Fruit fly (Drosophila melanogaster) whole organism, prepupa: ENCODE measurements around the gene ttm50.
A peak's percentile ranks its signal among the peaks of the same experiment; 100 is the strongest.

Experiments used
- CG10669 ChIP-seq: fragments of 200-800 bp; sonication (Bioruptor generic); optimal IDR thresholded peaks from 3 replicates; lab custom pipeline; 2018; ENCODE audit warnings: missing biosample characterization, mild to moderate bottlenecking, missing genetic modification characterization, moderate library complexity
- CG11294 ChIP-seq: fragments of 200-800 bp; sonication (Bioruptor generic); IDR thresholded peaks from 2 replicates; pipeline ENCODE4 v1.3.6; 2022; ENCODE audit warnings: missing biosample characterization, missing genetic modification characterization
- CG11762 ChIP-seq: fragments of 200-800 bp; sonication (Bioruptor generic); optimal IDR thresholded peaks from 3 replicates; lab custom pipeline; 2016; ENCODE audit warnings: missing biosample characterization, missing genetic modification characterization; ENCODE audit not compliant: insufficient read depth
- CG15336 ChIP-seq: fragments of 200-800 bp; sonication (Bioruptor generic); IDR thresholded peaks from 2 replicates; pipeline ENCODE4 v1.3.6; 2022; ENCODE audit warnings: missing biosample characterization, missing genetic modification characterization
- CG31627 ChIP-seq: fragments of 200-800 bp; sonication (Bioruptor generic); optimal IDR thresholded peaks from 3 replicates; lab custom pipeline; 2016; ENCODE audit warnings: missing biosample characterization, missing genetic modification characterization
- CG34406 ChIP-seq: fragments of 200-800 bp; sonication (Bioruptor generic); optimal IDR thresholded peaks from 3 replicates; lab custom pipeline; 2016; ENCODE audit warnings: missing biosample characterization, missing genetic modification characterization
- CG3919 ChIP-seq: fragments of 200-800 bp; sonication (Bioruptor generic); optimal IDR thresholded peaks from 3 replicates; lab custom pipeline; 2016; ENCODE audit warnings: missing biosample characterization, missing genetic modification characterization
- CG6163 ChIP-seq: fragments of 200-800 bp; sonication (Bioruptor generic); IDR thresholded peaks from 3 replicates; pipeline ENCODE4 v1.3.6; 2022; ENCODE audit warnings: missing biosample characterization, missing genetic modification characterization
- CG6792 ChIP-seq: fragments of 200-800 bp; sonication (Bioruptor generic); optimal IDR thresholded peaks from 3 replicates; lab custom pipeline; 2016; ENCODE audit warnings: missing biosample characterization, missing genetic modification characterization
- CG6854 ChIP-seq: fragments of 200-800 bp; sonication (Bioruptor generic); optimal IDR thresholded peaks from 2 replicates; lab custom pipeline; 2017; ENCODE audit warnings: missing biosample characterization, mild to moderate bottlenecking, missing genetic modification characterization
- CG7368 ChIP-seq: fragments of 200-800 bp; sonication (Bioruptor generic); optimal IDR thresholded peaks from 3 replicates; lab custom pipeline; 2016; ENCODE audit warnings: missing biosample characterization, missing genetic modification characterization
- CG8119 ChIP-seq: fragments of 200-800 bp; sonication (Bioruptor generic); IDR thresholded peaks from 3 replicates; pipeline ENCODE4 v1.3.6; 2022; ENCODE audit warnings: missing biosample characterization, missing genetic modification characterization
- CG9139 ChIP-seq: fragments of 200-800 bp; sonication (Bioruptor generic); optimal IDR thresholded peaks from 3 replicates; lab custom pipeline; 2017; ENCODE audit warnings: missing biosample characterization, mild to moderate bottlenecking, missing genetic modification characterization
- Eip78C ChIP-seq: fragments of 200-800 bp; sonication (Bioruptor generic); peaks from one replicate; lab custom pipeline; 2016; ENCODE audit warnings: missing biosample characterization, missing genetic modification characterization
- Ets21C ChIP-seq: fragments of 200-800 bp; sonication (Bioruptor generic); optimal IDR thresholded peaks from 3 replicates; lab custom pipeline; 2016; ENCODE audit warnings: missing biosample characterization, missing genetic modification characterization
- Ets96B ChIP-seq: fragments of 200-800 bp; optimal IDR thresholded peaks from 2 replicates; lab custom pipeline; 2019; ENCODE audit warnings: missing biosample characterization, mild to moderate bottlenecking, missing genetic modification characterization, moderate library complexity
- Gug ChIP-seq: fragments of 200-800 bp; sonication (Bioruptor generic); IDR thresholded peaks from 2 replicates; pipeline ENCODE4 v1.3.6; 2022; ENCODE audit warnings: missing biosample characterization, missing genetic modification characterization
- Hr39 ChIP-seq: fragments of 200-800 bp; sonication (Bioruptor generic); optimal IDR thresholded peaks from 2 replicates; lab custom pipeline; 2016; ENCODE audit warnings: missing biosample characterization, missing genetic modification characterization
- OdsH ChIP-seq: fragments of 200-800 bp; sonication (Bioruptor generic); optimal IDR thresholded peaks from 3 replicates; lab custom pipeline; 2016; ENCODE audit warnings: missing biosample characterization, missing genetic modification characterization
- Sox14 ChIP-seq: fragments of 200-800 bp; sonication (Bioruptor generic); optimal IDR thresholded peaks from 3 replicates; lab custom pipeline; 2016; ENCODE audit warnings: missing biosample characterization, missing genetic modification characterization
- achi ChIP-seq: fragments of 200-800 bp; sonication (Bioruptor generic); optimal IDR thresholded peaks from 3 replicates; lab custom pipeline; 2016; ENCODE audit warnings: missing biosample characterization, missing genetic modification characterization
- cyc ChIP-seq: fragments of 200-800 bp; sonication (Bioruptor generic); optimal IDR thresholded peaks from 3 replicates; lab custom pipeline; 2016; ENCODE audit warnings: missing biosample characterization, missing genetic modification characterization
- dac ChIP-seq: fragments of 200-800 bp; sonication (Bioruptor generic); optimal IDR thresholded peaks from 2 replicates; lab custom pipeline; 2017; ENCODE audit warnings: missing biosample characterization, mild to moderate bottlenecking, missing genetic modification characterization
- eg ChIP-seq: fragments of 200-800 bp; sonication (Bioruptor generic); IDR thresholded peaks from 3 replicates; pipeline ENCODE4 v1.3.6; 2022; ENCODE audit warnings: missing biosample characterization, missing genetic modification characterization
- esn ChIP-seq: fragments of 200-800 bp; sonication (Bioruptor generic); optimal IDR thresholded peaks from 2 replicates; lab custom pipeline; 2016; ENCODE audit warnings: missing biosample characterization, mild to moderate bottlenecking, missing genetic modification characterization, moderate library complexity
- fkh ChIP-seq: fragments of 200-800 bp; sonication (Bioruptor generic); optimal IDR thresholded peaks from 3 replicates; lab custom pipeline; 2017; ENCODE audit warnings: missing biosample characterization, mild to moderate bottlenecking, missing genetic modification characterization, moderate library complexity
- lz ChIP-seq: fragments of 200-800 bp; sonication (Bioruptor generic); optimal IDR thresholded peaks from 3 replicates; lab custom pipeline; 2016; ENCODE audit warnings: missing biosample characterization, missing genetic modification characterization
- salr ChIP-seq, 2 experiments: fragments of 200-800 bp; sonication (Bioruptor generic); optimal IDR thresholded peaks; 3 replicates each; lab custom pipeline; 2016 to 2018; ENCODE audit warnings: missing biosample characterization in 2 of 2, missing genetic modification characterization in 2 of 2, mild to moderate bottlenecking in 1 of 2
- spab ChIP-seq: fragments of 200-800 bp; sonication (Bioruptor generic); optimal IDR thresholded peaks from 2 replicates; lab custom pipeline; 2017; ENCODE audit warnings: missing biosample characterization, mild to moderate bottlenecking, missing genetic modification characterization, missing genetic modification reagents
- topi ChIP-seq: fragments of 200-800 bp; sonication (Bioruptor generic); optimal IDR thresholded peaks from 3 replicates; lab custom pipeline; 2016; ENCODE audit warnings: missing biosample characterization, missing genetic modification characterization

The ttm50 gene

dm6 chrX:2713776-2714175 lies 18.2 kb downstream of the ttm50 start, which contains the start of the genes CG2685 and CG2694:
Gene CG2685 (minus strand): TSS chrX:2713960.
Gene CG2694 (plus strand): TSS chrX:2714079.
- no peak for TF ChIP-seq Sox14 (GFP tag; lab: Kevin White, UChicago)
- no peak for TF ChIP-seq lz
- TF ChIP-seq CG11762 (GFP tag; lab: Kevin White, UChicago) = no peak
- no peak for TF ChIP-seq CG10669 (GFP tag; lab: Kevin White, UChicago)
- no peak for TF ChIP-seq CG7368 (GFP tag; lab: Kevin White, UChicago)
- TF ChIP-seq CG9139 (GFP tag; lab: Kevin White, UChicago) = no peak
- no peak for TF ChIP-seq spab (GFP tag; lab: Kevin White, UChicago)
- TF ChIP-seq Ets21C = no peak
- peak; percentile 21 for TF ChIP-seq Eip78C (GFP tag; lab: Kevin White, UChicago)
- no peak for TF ChIP-seq Gug (GFP tag; lab: Robert Waterston, UW)
- peak; percentile 15 for TF ChIP-seq esn (GFP tag; lab: Kevin White, UChicago)

- TF ChIP-seq cyc = peak; percentile 16
- peak; percentile 38; the same call in 1 of the 2 replicates for TF ChIP-seq Gug (GFP tag; lab: Robert Waterston, UW)
- TF ChIP-seq CG6854 (GFP tag; lab: Kevin White, UChicago) = no peak
- TF ChIP-seq CG3919 (GFP tag; lab: Kevin White, UChicago) = no peak
- no peak for TF ChIP-seq Ets96B (tag; lab: Kevin White, UChicago)
- peak; percentile 33; the same call in 1 of the 2 replicates for TF ChIP-seq CG15336 (GFP tag; lab: Robert Waterston, UW)
- TF ChIP-seq eg (GFP tag; lab: Robert Waterston, UW) = peak; percentile 68
- TF ChIP-seq esn (GFP tag; lab: Kevin White, UChicago) = peak; percentile 7
- peak; percentile 46 for TF ChIP-seq CG11294 (GFP tag; lab: Robert Waterston, UW)
- TF ChIP-seq Eip78C (GFP tag; lab: Kevin White, UChicago) = peak; percentile 57
- peak; percentile 49 for TF ChIP-seq Hr39
- no peak for TF ChIP-seq achi (GFP tag; lab: Kevin White, UChicago)
- peak; percentile 34 for TF ChIP-seq Sox14 (GFP tag; lab: Kevin White, UChicago)
- TF ChIP-seq CG34406 (GFP tag; lab: Kevin White, UChicago) = no peak
- TF ChIP-seq CG6163 (GFP tag; lab: Robert Waterston, UW) = peak; percentile 71
- TF ChIP-seq CG31627 (GFP tag; lab: Kevin White, UChicago) = peak; percentile 22
- TF ChIP-seq CG6792 (GFP tag; lab: Kevin White, UChicago) = peak; percentile 2
- no peak for TF ChIP-seq salr (GFP tag; optimal IDR thresholded peaks at IDR 0.05; lab: Kevin White, UChicago)
- TF ChIP-seq CG7368 (GFP tag; lab: Kevin White, UChicago) = peak; percentile 37
- peak; percentile 20 for TF ChIP-seq lz
- peak; percentile 18 for TF ChIP-seq topi (GFP tag; lab: Kevin White, UChicago)
Observed at dm6 chrX:2708156-2708734, 23.7 kb downstream of the ttm50 start, which contains the start of gene CG2681. Gene CG2681 (plus strand): TSS chrX:2708684.

- no peak for TF ChIP-seq OdsH
- TF ChIP-seq dac (GFP tag; lab: Kevin White, UChicago) = no peak
- no peak for TF ChIP-seq CG9139 (GFP tag; lab: Kevin White, UChicago)
- no peak for TF ChIP-seq CG3919 (GFP tag; lab: Kevin White, UChicago)
- peak; percentile 39 for TF ChIP-seq fkh (GFP tag; lab: Kevin White, UChicago)
- TF ChIP-seq achi (GFP tag; lab: Kevin White, UChicago) = peak; percentile 9
Observed at dm6 chrX:2707377-2708090, 24.5 kb downstream of the ttm50 start, which contains the start of gene CG2680. Gene CG2680 (minus strand): TSS chrX:2707427.

DNA sequence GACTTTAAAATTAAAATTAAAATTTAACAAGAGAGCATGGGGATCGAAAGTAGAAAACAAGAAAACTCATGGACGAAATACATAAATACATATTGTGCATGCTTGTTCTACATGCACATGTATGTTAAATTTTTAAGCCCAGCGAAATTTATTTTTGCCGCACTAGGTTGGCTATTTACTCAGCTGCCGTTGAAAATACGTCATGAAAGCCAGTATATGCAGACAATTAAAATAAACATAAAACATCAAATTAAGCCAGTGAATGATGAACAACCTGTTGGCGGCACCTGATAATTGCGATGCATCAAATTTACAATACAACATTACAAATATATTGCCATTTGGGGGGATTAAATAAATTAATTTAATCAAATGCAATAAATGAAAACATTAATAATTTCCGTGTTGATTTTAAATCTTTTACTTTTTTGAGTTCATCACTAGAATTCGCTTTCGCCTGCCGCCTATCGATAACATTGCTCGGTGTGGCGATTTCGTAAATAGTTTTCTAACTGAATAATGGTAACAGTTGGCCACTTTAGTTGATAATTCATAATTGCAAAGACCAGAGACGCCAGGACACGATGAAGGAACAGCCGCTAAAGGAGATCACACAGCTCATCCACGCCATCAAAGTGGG lies 27.7 kb downstream of the ttm50 start, which contains the start of gene eIF2Bbeta:
Gene eIF2Bbeta (plus strand): TSS at position 438 of the 640 bp plus-strand sequence.
- TF ChIP-seq CG8119 (no peak), CG31627 (GFP tag; lab: Kevin White, UChicago) (peak; percentile 1)
